Worm (Caenorhabditis elegans) whole organism, mixed stage, embryonic: ENCODE data around the gene gtl-1.

Source experiments
- M03D4.4 ChIP-seq: sonication (generic microtip); optimal IDR thresholded peaks from 2 replicates; lab custom pipeline; 2017; ENCODE audit warnings: mild to moderate bottlenecking, missing genetic modification characterization, missing compliant biosample characterization
- bed-3 ChIP-seq: fragments of 200-800 bp; sonication (Bioruptor generic); optimal IDR thresholded peaks from 3 replicates; lab custom pipeline; 2018; ENCODE audit warnings: mild to moderate bottlenecking, missing genetic modification characterization, moderate library complexity, missing compliant biosample characterization
- ceh-39 ChIP-seq: fragments of 150-350 bp; optimal IDR thresholded peaks from 2 replicates; lab custom pipeline; 2014; ENCODE audit warnings: missing biosample characterization, missing genetic modification characterization
- ceh-83 ChIP-seq: fragments of 200-800 bp; sonication (Bioruptor generic); optimal IDR thresholded peaks from 2 replicates; lab custom pipeline; 2018; ENCODE audit warnings: mild to moderate bottlenecking, missing genetic modification characterization, missing compliant biosample characterization
- ces-1 ChIP-seq: fragments of 150-350 bp; optimal IDR thresholded peaks from 2 replicates; lab custom pipeline; 2014; ENCODE audit warnings: missing biosample characterization, missing genetic modification reagents, missing genetic modification characterization
- cnd-1 ChIP-seq: fragments of 200-800 bp; sonication (Bioruptor generic); optimal IDR thresholded peaks from 2 replicates; lab custom pipeline; 2018; ENCODE audit warnings: mild to moderate bottlenecking, missing genetic modification characterization, missing compliant biosample characterization
- drap-1 ChIP-seq: fragments of 200-800 bp; sonication (Bioruptor generic); optimal IDR thresholded peaks from 3 replicates; lab custom pipeline; 2018; ENCODE audit warnings: mild to moderate bottlenecking, missing genetic modification characterization, missing compliant biosample characterization
- elt-1 ChIP-seq: sonication (generic microtip); optimal IDR thresholded peaks from 2 replicates; lab custom pipeline; 2017; ENCODE audit warnings: missing genetic modification characterization, mild to moderate bottlenecking, missing compliant biosample characterization, antibody characterized with exemption, moderate library complexity, borderline replicate concordance; ENCODE audit not compliant: insufficient read depth
- elt-3 ChIP-seq: fragments of 150-350 bp; optimal IDR thresholded peaks from 2 replicates; lab custom pipeline; 2014; ENCODE audit warnings: missing biosample characterization, missing genetic modification characterization
- flh-1 ChIP-seq: fragments of 200-800 bp; sonication (Bioruptor generic); optimal IDR thresholded peaks from 2 replicates; lab custom pipeline; 2018; ENCODE audit warnings: mild to moderate bottlenecking, missing genetic modification characterization, moderate library complexity, missing compliant biosample characterization
- ham-2 ChIP-seq: fragments of 200-800 bp; sonication (Bioruptor generic); optimal IDR thresholded peaks from 2 replicates; lab custom pipeline; 2018; ENCODE audit warnings: mild to moderate bottlenecking, missing genetic modification characterization, missing compliant biosample characterization
- hlh-1 ChIP-seq: fragments of 150-350 bp; optimal IDR thresholded peaks from 2 replicates; lab custom pipeline; 2014; ENCODE audit warnings: missing biosample characterization, missing genetic modification reagents, missing genetic modification characterization
- lin-13 ChIP-seq: fragments of 150-350 bp; optimal IDR thresholded peaks from 2 replicates; lab custom pipeline; 2014; ENCODE audit warnings: missing biosample characterization, missing genetic modification characterization
- lin-32 ChIP-seq: fragments of 200-800 bp; sonication (Bioruptor generic); optimal IDR thresholded peaks from 2 replicates; lab custom pipeline; 2018; ENCODE audit warnings: mild to moderate bottlenecking, missing genetic modification characterization, missing compliant biosample characterization
- lsy-2 ChIP-seq: fragments of 150-350 bp; optimal IDR thresholded peaks from 2 replicates; lab custom pipeline; 2014; ENCODE audit warnings: missing biosample characterization, missing genetic modification characterization
- mab-5 ChIP-seq: fragments of 150-350 bp; optimal IDR thresholded peaks from 2 replicates; lab custom pipeline; 2014; ENCODE audit warnings: missing biosample characterization, missing genetic modification characterization
- mep-1 ChIP-seq: fragments of 150-350 bp; optimal IDR thresholded peaks from 2 replicates; lab custom pipeline; 2017; ENCODE audit warnings: missing biosample characterization, missing genetic modification reagents, missing genetic modification characterization, inconsistent platforms
- mls-2 ChIP-seq: sonication (generic microtip); optimal IDR thresholded peaks from 2 replicates; lab custom pipeline; 2016; ENCODE audit warnings: mild to moderate bottlenecking, missing genetic modification characterization, moderate library complexity, missing compliant biosample characterization
- nhr-12 ChIP-seq: fragments of 150-350 bp; optimal IDR thresholded peaks from 2 replicates; lab custom pipeline; 2014; ENCODE audit warnings: missing biosample characterization, missing genetic modification characterization
- nhr-2 ChIP-seq: fragments of 150-350 bp; optimal IDR thresholded peaks from 2 replicates; lab custom pipeline; 2014; ENCODE audit warnings: missing biosample characterization, missing genetic modification characterization
- nhr-237 ChIP-seq: fragments of 150-350 bp; optimal IDR thresholded peaks from 2 replicates; lab custom pipeline; 2014; ENCODE audit warnings: missing biosample characterization, missing genetic modification characterization
- nhr-28 ChIP-seq: fragments of 150-350 bp; optimal IDR thresholded peaks from 2 replicates; lab custom pipeline; 2014; ENCODE audit warnings: missing biosample characterization, missing genetic modification characterization
- nhr-76 ChIP-seq: sonication (generic microtip); optimal IDR thresholded peaks from 2 replicates; lab custom pipeline; 2017; ENCODE audit warnings: missing biosample characterization, missing genetic modification characterization
- pha-4 ChIP-seq: fragments of 150-350 bp; optimal IDR thresholded peaks from 2 replicates; lab custom pipeline; 2018; ENCODE audit warnings: missing biosample characterization, missing genetic modification reagents, missing genetic modification characterization
- sem-2 ChIP-seq: fragments of 200-800 bp; sonication (Bioruptor generic); optimal IDR thresholded peaks from 2 replicates; lab custom pipeline; 2018; ENCODE audit warnings: mild to moderate bottlenecking, missing genetic modification characterization, missing compliant biosample characterization
- snpc-4 ChIP-seq: fragments of 150-350 bp; optimal IDR thresholded peaks from 2 replicates; lab custom pipeline; 2014; ENCODE audit warnings: missing biosample characterization, missing genetic modification characterization
- sptf-1 ChIP-seq: sonication (generic microtip); optimal IDR thresholded peaks from 2 replicates; lab custom pipeline; 2017; ENCODE audit warnings: mild to moderate bottlenecking, missing genetic modification characterization, moderate library complexity, missing compliant biosample characterization
- tbx-8 ChIP-seq: fragments of 200-800 bp; sonication (Bioruptor generic); optimal IDR thresholded peaks from 2 replicates; lab custom pipeline; 2018; ENCODE audit warnings: mild to moderate bottlenecking, missing genetic modification characterization, moderate library complexity, missing compliant biosample characterization
- unc-120 ChIP-seq: sonication (generic microtip); optimal IDR thresholded peaks from 2 replicates; lab custom pipeline; 2017; ENCODE audit warnings: missing genetic modification characterization, missing compliant biosample characterization; ENCODE audit not compliant: poor library complexity, severe bottlenecking
- unc-39 ChIP-seq: fragments of 150-350 bp; optimal IDR thresholded peaks from 2 replicates; lab custom pipeline; 2014; ENCODE audit warnings: missing biosample characterization, missing genetic modification characterization
- ztf-11 ChIP-seq: fragments of 150-350 bp; optimal IDR thresholded peaks from 2 replicates; lab custom pipeline; 2014; ENCODE audit warnings: missing biosample characterization, missing genetic modification characterization

gtl-1 gene

ce11 chrIV:11229013-11229412 is 30.3 kb downstream of the gtl-1 start:
- TF ChIP-seq mls-2, result no peak
- no peak for TF ChIP-seq mep-1 (tag; lab: Kevin White, UChicago)
- no peak for TF ChIP-seq sptf-1 (tag; lab: Kevin White, UChicago)
- no peak for TF ChIP-seq lsy-2 (tag; lab: Kevin White, UChicago)
- TF ChIP-seq sem-2 (GFP tag; lab: Kevin White, UChicago), result no peak

ce11 chrIV:11226545-11226944 is 32.8 kb downstream of the gtl-1 start:
- TF ChIP-seq nhr-28 (tag; lab: Kevin White, UChicago) (no peak), sptf-1 (tag; lab: Kevin White, UChicago) (no peak), hlh-1 (no peak), snpc-4 (tag; lab: Kevin White, UChicago) (no peak), lin-13 (no peak), sem-2 (GFP tag; lab: Kevin White, UChicago) (no peak), nhr-12 (tag; lab: Kevin White, UChicago) (no peak), elt-3 (tag; lab: Kevin White, UChicago) (no peak), nhr-2 (tag; lab: Kevin White, UChicago) (no peak), ztf-11 (no peak)

- TF ChIP-seq unc-39 (no peak), snpc-4 (tag; lab: Kevin White, UChicago) (no peak), lin-32 (GFP tag; lab: Kevin White, UChicago) (no peak), ceh-83 (GFP tag; lab: Kevin White, UChicago) (no peak), nhr-76 (tag; lab: Kevin White, UChicago) (no peak), pha-4 (no peak), lsy-2 (tag; lab: Kevin White, UChicago) (no peak), flh-1 (GFP tag; lab: Kevin White, UChicago) (no peak), ceh-39 (tag; lab: Kevin White, UChicago) (no peak), elt-1 (tag; lab: Kevin White, UChicago) (no peak), cnd-1 (no peak), nhr-12 (tag; lab: Kevin White, UChicago) (no peak), mep-1 (tag; lab: Kevin White, UChicago) (no peak), M03D4.4 (tag; lab: Kevin White, UChicago) (no peak), ces-1 (GFP tag; lab: Kevin White, UChicago) (no peak), elt-3 (tag; lab: Kevin White, UChicago) (no peak)
Observed at ce11 chrIV:11225206-11225605, 34.1 kb downstream of the gtl-1 start, which contains the start of gene col-125. Gene col-125, plus strand, starts transcription at chrIV:11225506.

ce11 chrIV:11223878-11224277 is 35.5 kb downstream of the gtl-1 start, which contains the start of gene C29F4.3:
Gene C29F4.3, minus strand, starts transcription at chrIV:11223978.
- TF ChIP-seq elt-1 (tag; lab: Kevin White, UChicago) (no peak), M03D4.4 (tag; lab: Kevin White, UChicago) (no peak), drap-1 (GFP tag; lab: Kevin White, UChicago) (no peak), lsy-2 (tag; lab: Kevin White, UChicago) (no peak), elt-3 (tag; lab: Kevin White, UChicago) (no peak), ces-1 (GFP tag; lab: Kevin White, UChicago) (no peak), sptf-1 (tag; lab: Kevin White, UChicago) (no peak), mep-1 (tag; lab: Kevin White, UChicago) (no peak)
- TF ChIP-seq, all 35 proteins: peak for 0

- TF ChIP-seq drap-1 (GFP tag; lab: Kevin White, UChicago) (no peak), unc-120 (tag; lab: Kevin White, UChicago) (no peak), tbx-8 (GFP tag; lab: Kevin White, UChicago) (no peak)
Observed at ce11 chrIV:11218037-11218436, 41.3 kb downstream of the gtl-1 start, which contains the start of gene zip-6. Gene zip-6, minus strand, starts transcription at chrIV:11218137.

- TF ChIP-seq ceh-39 (tag; lab: Kevin White, UChicago), result no peak
- no peak for TF ChIP-seq elt-3 (tag; lab: Kevin White, UChicago)
- TF ChIP-seq lin-32 (GFP tag; lab: Kevin White, UChicago), result no peak
- TF ChIP-seq nhr-237 (tag; lab: Kevin White, UChicago), result no peak
- no peak for TF ChIP-seq tbx-8 (GFP tag; lab: Kevin White, UChicago)
- TF ChIP-seq snpc-4 (tag; lab: Kevin White, UChicago), result no peak
- no peak for TF ChIP-seq drap-1 (GFP tag; lab: Kevin White, UChicago)
- TF ChIP-seq bed-3 (GFP tag; lab: Kevin White, UChicago), result no peak
- no peak for TF ChIP-seq nhr-28 (tag; lab: Kevin White, UChicago)
- TF ChIP-seq ztf-11, result no peak
- no peak for TF ChIP-seq nhr-12 (tag; lab: Kevin White, UChicago)
- TF ChIP-seq nhr-76 (tag; lab: Kevin White, UChicago), result no peak
- no peak for TF ChIP-seq pha-4
- TF ChIP-seq mls-2, result no peak
- TF ChIP-seq mab-5 (tag; lab: Kevin White, UChicago), result no peak
- TF ChIP-seq ham-2 (GFP tag; lab: Kevin White, UChicago), result no peak
- no peak for TF ChIP-seq ces-1 (GFP tag; lab: Kevin White, UChicago)
- TF ChIP-seq lin-13, result no peak
Observed at ce11 chrIV:11212978-11213377, 46.4 kb downstream of the gtl-1 start.
